Fruit fly (Drosophila melanogaster) whole organism, prepupa: ENCODE measurements around the gene RpS20.

Experiments used
- CG4318 ChIP-seq: fragments of 200-800 bp; sonication (Bioruptor generic); optimal IDR thresholded peaks from 3 replicates; lab custom pipeline; 2017; ENCODE audit warnings: missing biosample characterization, mild to moderate bottlenecking, missing genetic modification characterization
- Hr4 ChIP-seq: fragments of 200-800 bp; sonication (Bioruptor generic); optimal IDR thresholded peaks from 3 replicates; lab custom pipeline; 2016; ENCODE audit warnings: missing biosample characterization, missing genetic modification characterization
- Smox ChIP-seq: fragments of 200-800 bp; sonication (Bioruptor generic); optimal IDR thresholded peaks from 3 replicates; lab custom pipeline; 2016; ENCODE audit warnings: missing biosample characterization, missing genetic modification characterization
- achi ChIP-seq: fragments of 200-800 bp; sonication (Bioruptor generic); optimal IDR thresholded peaks from 3 replicates; lab custom pipeline; 2016; ENCODE audit warnings: missing biosample characterization, missing genetic modification characterization
- eg ChIP-seq: fragments of 200-800 bp; sonication (Bioruptor generic); IDR thresholded peaks from 3 replicates; pipeline ENCODE4 v1.3.6; 2022; ENCODE audit warnings: missing biosample characterization, missing genetic modification characterization
- fd85E ChIP-seq: fragments of 200-800 bp; sonication (Bioruptor generic); optimal IDR thresholded peaks from 3 replicates; lab custom pipeline; 2016; ENCODE audit warnings: missing biosample characterization, missing genetic modification characterization

DNA sequence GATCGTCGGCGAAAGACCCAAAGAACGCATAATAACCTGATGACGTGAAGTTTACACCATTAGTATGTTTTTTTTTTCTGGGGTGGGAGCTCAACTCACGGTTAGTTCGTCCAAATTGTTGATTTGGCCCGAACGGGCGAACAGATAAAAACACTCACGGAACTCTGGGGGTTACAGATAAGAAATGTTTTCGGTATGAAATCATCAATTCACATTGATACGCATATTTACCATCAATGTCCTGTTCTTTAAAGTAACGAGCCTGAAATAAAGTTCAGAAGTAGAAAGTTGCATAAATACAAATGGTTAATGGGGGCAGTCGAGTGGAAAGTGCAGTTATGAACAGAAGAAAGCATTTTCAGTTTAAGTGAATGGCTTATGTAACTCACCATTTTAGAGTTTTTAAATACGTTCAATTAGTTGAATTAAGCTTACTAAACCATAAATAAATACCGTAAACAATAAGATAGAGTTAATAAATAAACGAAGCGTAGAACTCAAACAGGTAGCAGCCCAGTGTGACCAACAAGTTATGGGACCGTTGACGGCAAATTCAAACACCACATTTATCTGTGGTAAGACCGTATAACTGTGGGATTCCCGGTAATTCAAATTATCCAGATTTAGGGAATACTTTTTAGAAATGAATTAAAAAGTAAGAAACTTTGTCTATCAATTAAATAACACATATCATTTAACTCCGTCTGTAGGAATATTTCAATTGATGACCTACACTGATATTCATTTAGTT lies 1.9 kb downstream of the RpS20 start, which contains the start of gene CG17272:
- TF ChIP-seq Smox (GFP tag; lab: Kevin White, UChicago) (no peak), Hr4 (GFP tag; lab: Kevin White, UChicago) (no peak), CG4318 (GFP tag; lab: Kevin White, UChicago) (no peak), eg (GFP tag; lab: Robert Waterston, UW) (no peak), achi (GFP tag; lab: Kevin White, UChicago) (no peak), fd85E (GFP tag; lab: Kevin White, UChicago) (no peak)
